Worm (Caenorhabditis elegans): ENCODE data around the gene mtrr-1.

The mtrr-1 gene

DNA sequence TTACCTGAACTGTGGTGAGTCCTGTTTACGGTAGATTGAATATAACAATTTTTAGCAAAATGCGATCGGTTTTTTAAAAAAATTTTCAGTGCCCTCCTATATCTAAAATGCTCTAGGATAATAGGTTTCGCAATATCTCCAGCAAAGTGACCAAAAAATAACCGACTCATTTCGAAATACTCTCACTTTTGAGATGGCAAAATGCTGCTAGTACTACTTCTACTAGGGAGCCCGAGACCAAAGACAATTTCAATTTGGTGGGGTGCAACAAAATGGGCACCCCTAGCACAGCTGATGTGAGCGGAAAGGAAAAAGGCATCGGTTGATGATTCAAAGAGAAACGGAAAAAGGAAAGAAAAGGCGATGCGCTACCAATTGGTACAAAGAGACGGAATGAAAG, 17.8 kb downstream of the mtrr-1 start:
- TF ChIP-seq unc-55 (GFP tag; optimal IDR thresholded peaks at IDR 0.05): peak; percentile 9
- TF ChIP-seq lin-13 (GFP tag; optimal IDR thresholded peaks at IDR 0.05): no peak

ce11 chrII:9304849-9305248, 19.1 kb downstream of the mtrr-1 start:
- no peak for TF ChIP-seq lin-13 (GFP tag; optimal IDR thresholded peaks at IDR 0.05)
- no peak for TF ChIP-seq ZK546.5 (tag; optimal IDR thresholded peaks at IDR 0.05)
- no peak for TF ChIP-seq zag-1 (tag; optimal IDR thresholded peaks at IDR 0.05)
- TF ChIP-seq blmp-1 (tag; optimal IDR thresholded peaks at IDR 0.05; ENCODE audit: insufficient read depth): no peak
- no peak for TF ChIP-seq C34F6.9 (tag; optimal IDR thresholded peaks at IDR 0.05)
- no peak for TF ChIP-seq nhr-10 (tag; optimal IDR thresholded peaks at IDR 0.05)
- TF ChIP-seq crh-2 (tag; optimal IDR thresholded peaks at IDR 0.05): no peak
- TF ChIP-seq unc-39 (tag; optimal IDR thresholded peaks at IDR 0.05): no peak
- TF ChIP-seq sma-3 (GFP tag; optimal IDR thresholded peaks at IDR 0.05): no peak
- TF ChIP-seq nhr-23 (tag; optimal IDR thresholded peaks at IDR 0.05): no peak

DNA sequence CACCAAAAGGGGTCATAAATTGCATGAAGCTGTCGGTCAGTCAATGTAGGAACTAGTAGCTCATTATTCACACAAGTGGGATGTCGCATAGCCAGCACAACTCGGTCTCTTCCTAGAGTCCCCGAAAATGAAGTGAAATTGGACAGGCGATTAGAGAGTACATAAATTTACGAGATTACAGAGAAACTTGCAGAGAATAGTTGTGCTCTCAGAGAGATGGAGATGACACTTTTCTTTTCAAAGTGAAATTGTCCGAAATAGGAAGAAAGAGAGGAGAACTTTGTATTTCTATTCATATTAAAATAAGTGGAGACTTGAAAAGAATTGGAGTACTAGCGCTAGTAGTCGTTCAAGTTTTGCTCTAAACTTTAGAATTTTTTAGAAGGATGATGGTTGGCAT, 19.8 kb downstream of the mtrr-1 start:
- TF ChIP-seq lsy-2 (tag; optimal IDR thresholded peaks at IDR 0.05): peak in 1 of 2 experiments; percentile 15
- peak; percentile 32 for TF ChIP-seq sma-9 (GFP tag; optimal IDR thresholded peaks at IDR 0.05)
- TF ChIP-seq sma-9 (tag; optimal IDR thresholded peaks at IDR 0.05): no peak
- no peak for TF ChIP-seq R02D3.7 (tag; optimal IDR thresholded peaks at IDR 0.05)
- peak; percentile 48 for TF ChIP-seq unc-55 (GFP tag; optimal IDR thresholded peaks at IDR 0.05)
- no peak for TF ChIP-seq dmd-4 (tag; optimal IDR thresholded peaks at IDR 0.05)

ce11 chrII:9306835-9307234, 21.1 kb downstream of the mtrr-1 start:
- TF ChIP-seq egl-27 (tag; optimal IDR thresholded peaks at IDR 0.05) (no peak), ceh-16 (tag; optimal IDR thresholded peaks at IDR 0.05) (no peak), lsy-2 (tag; optimal IDR thresholded peaks at IDR 0.05) (peak in 1 of 2 experiments; percentile 59), peb-1 (tag; optimal IDR thresholded peaks at IDR 0.05) (no peak), sma-3 (GFP tag; optimal IDR thresholded peaks at IDR 0.05) (no peak), sma-9 (GFP tag; optimal IDR thresholded peaks at IDR 0.05) (peak; percentile 46), sma-9 (tag; optimal IDR thresholded peaks at IDR 0.05) (no peak), nhr-10 (tag; optimal IDR thresholded peaks at IDR 0.05) (no peak), ztf-4 (tag; optimal IDR thresholded peaks at IDR 0.05) (peak; percentile 23), unc-62 (GFP tag; optimal IDR thresholded peaks at IDR 0.05) (peak; percentile 46), C34F6.9 (tag; optimal IDR thresholded peaks at IDR 0.05) (peak; percentile 56), fos-1 (tag; optimal IDR thresholded peaks at IDR 0.05) (no peak), alr-1 (tag; optimal IDR thresholded peaks at IDR 0.05) (no peak), zag-1 (tag; optimal IDR thresholded peaks at IDR 0.05) (peak; percentile 50), aly-2 (tag; optimal IDR thresholded peaks at IDR 0.05) (no peak), nhr-23 (tag; optimal IDR thresholded peaks at IDR 0.05) (no peak), ztf-11 (tag; optimal IDR thresholded peaks at IDR 0.05) (no peak), nhr-129 (tag; optimal IDR thresholded peaks at IDR 0.05) (peak; percentile 33), sem-4 (tag; optimal IDR thresholded peaks at IDR 0.05) (peak; percentile 50), lin-13 (GFP tag; optimal IDR thresholded peaks at IDR 0.05) (no peak), mab-5 (tag; optimal IDR thresholded peaks at IDR 0.05) (peak; percentile 93), lin-39 (tag; optimal IDR thresholded peaks at IDR 0.05) (peak; percentile 79), unc-55 (GFP tag; optimal IDR thresholded peaks at IDR 0.05) (peak; percentile 2), dmd-4 (tag; optimal IDR thresholded peaks at IDR 0.05) (no peak), F13H6.1 (tag; optimal IDR thresholded peaks at IDR 0.05) (peak; percentile 57)

DNA sequence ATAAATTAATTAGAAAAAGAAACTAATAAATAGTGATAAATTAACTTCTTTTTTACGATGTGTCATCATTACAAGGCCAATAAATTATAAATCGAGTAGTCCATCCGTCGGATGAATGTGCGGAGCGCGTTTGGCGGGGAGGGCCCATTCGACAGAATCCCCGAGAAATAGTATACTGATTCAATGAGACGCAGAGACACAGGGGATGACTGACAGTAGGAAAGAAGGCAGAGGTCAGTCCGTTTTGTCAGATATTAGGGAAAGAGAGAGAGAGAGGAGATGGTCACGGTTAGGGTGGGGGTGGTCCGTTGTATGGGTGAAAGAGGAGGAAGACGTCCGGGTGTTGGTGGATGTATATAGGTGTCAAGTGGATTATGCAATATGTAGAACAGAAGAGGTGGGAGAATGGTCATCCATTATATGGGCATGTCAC, 22.9 kb downstream of the mtrr-1 start:
- no peak for TF ChIP-seq nhr-10 (tag; optimal IDR thresholded peaks at IDR 0.05)
- no peak for TF ChIP-seq F13H6.1 (tag; optimal IDR thresholded peaks at IDR 0.05)
- no peak for TF ChIP-seq nhr-12 (tag; optimal IDR thresholded peaks at IDR 0.05)
- TF ChIP-seq unc-55 (GFP tag; optimal IDR thresholded peaks at IDR 0.05): no peak
- TF ChIP-seq mab-5 (tag; optimal IDR thresholded peaks at IDR 0.05): peak; percentile 87
- no peak for TF ChIP-seq lin-11 (tag; optimal IDR thresholded peaks at IDR 0.05)
- no peak for TF ChIP-seq dmd-4 (tag; optimal IDR thresholded peaks at IDR 0.05)
- TF ChIP-seq nhr-11 (tag; optimal IDR thresholded peaks at IDR 0.05): no peak

DNA sequence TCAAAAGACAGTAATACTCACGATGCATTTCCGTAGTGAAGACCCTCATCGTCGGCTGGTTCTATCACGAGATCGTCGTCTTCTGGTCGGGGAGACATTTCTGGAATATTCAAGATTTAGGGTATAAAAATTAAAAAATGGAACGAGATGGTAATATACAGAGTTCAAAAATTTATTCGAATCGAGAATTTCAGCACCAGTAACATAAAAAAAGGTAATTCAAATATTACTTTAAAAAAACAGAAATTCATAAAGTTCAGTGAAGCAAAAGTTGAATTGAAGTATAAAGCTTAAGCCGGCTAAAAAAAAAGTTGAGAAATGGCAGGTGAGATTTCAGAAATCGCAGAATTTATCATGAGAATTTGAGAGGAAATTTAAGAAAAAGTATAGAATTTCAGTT, 24.4 kb downstream of the mtrr-1 start, which contains the start of gene cam-1:
Gene cam-1 (minus strand): TSS at position 101 of the 400 bp plus-strand sequence.
- no peak for TF ChIP-seq lin-13 (GFP tag; optimal IDR thresholded peaks at IDR 0.05)
- no peak for TF ChIP-seq nhr-23 (tag; optimal IDR thresholded peaks at IDR 0.05)
- TF ChIP-seq C34F6.9 (tag; optimal IDR thresholded peaks at IDR 0.05): no peak
- no peak for TF ChIP-seq nhr-12 (tag; optimal IDR thresholded peaks at IDR 0.05)
- no peak for TF ChIP-seq ceh-82 (tag; optimal IDR thresholded peaks at IDR 0.05)
- no peak for TF ChIP-seq lin-11 (tag; optimal IDR thresholded peaks at IDR 0.05)
- no peak for TF ChIP-seq crh-2 (tag; optimal IDR thresholded peaks at IDR 0.05)
- TF ChIP-seq nhr-6 (tag; optimal IDR thresholded peaks at IDR 0.05): no peak
- no peak for TF ChIP-seq lin-39 (tag; optimal IDR thresholded peaks at IDR 0.05)
- TF ChIP-seq mdl-1 (tag; optimal IDR thresholded peaks at IDR 0.05): no peak
- no peak for TF ChIP-seq nhr-129 (tag; optimal IDR thresholded peaks at IDR 0.05)
- TF ChIP-seq mbf-1 (tag; optimal IDR thresholded peaks at IDR 0.05): no peak
- no peak for TF ChIP-seq ztf-4 (tag; optimal IDR thresholded peaks at IDR 0.05)
- no peak for TF ChIP-seq nhr-11 (tag; optimal IDR thresholded peaks at IDR 0.05)
- TF ChIP-seq sma-3 (GFP tag; optimal IDR thresholded peaks at IDR 0.05): no peak
- TF ChIP-seq elt-3 (tag; optimal IDR thresholded peaks at IDR 0.05): no peak
- TF ChIP-seq egl-27 (tag; optimal IDR thresholded peaks at IDR 0.05): no peak

All from whole organism, L2 larva.